Fruit fly (Drosophila melanogaster): Measurements from ENCODE around the gene CG3386.
A peak's percentile ranks its signal among the peaks of the same experiment; 100 is the strongest.

The CG3386 gene

dm6 chr3L:716078-716477, 33.8 kb upstream of the CG3386 start (continued):
- TF ChIP-seq dmrt99B (tag; optimal IDR thresholded peaks at IDR 0.05) (peak; percentile 14), trem (tag; optimal IDR thresholded peaks at IDR 0.05) (peak; percentile 1), CG7556 (GFP tag; optimal IDR thresholded peaks at IDR 0.05) (peak; percentile 27), sr (GFP tag; IDR thresholded peaks at IDR 0.05) (no peak), D19A (tag; optimal IDR thresholded peaks at IDR 0.05) (peak; percentile 5), CG12391 (tag; optimal IDR thresholded peaks at IDR 0.05) (peak; percentile 32), Blimp-1 (GFP tag; optimal IDR thresholded peaks at IDR 0.05) (peak; percentile 23), gem (tag; optimal IDR thresholded peaks at IDR 0.05) (peak; percentile 44), sens (GFP tag) (peak; percentile 67), phol (tag; optimal IDR thresholded peaks at IDR 0.05) (peak; percentile 31), CG17361 (GFP tag; IDR thresholded peaks at IDR 0.05) (0 out of 3 replicates have a peak, but pooled peaks have one; percentile 17), CG2199 (GFP tag; IDR thresholded peaks at IDR 0.05) (no peak), pros (GFP tag; optimal IDR thresholded peaks at IDR 0.05) (peak; percentile 74), ci (GFP tag; IDR thresholded peaks at IDR 0.05) (no peak), CG15601 (tag; optimal IDR thresholded peaks at IDR 0.05) (no peak), Gsc (GFP tag; IDR thresholded peaks at IDR 0.05) (no peak), sqz (GFP tag; optimal IDR thresholded peaks at IDR 0.05) (peak; percentile 47), lola (GFP tag; optimal IDR thresholded peaks at IDR 0.05) (peak in 1 of 3 experiments; percentile 54)

- peak; percentile 41 for TF ChIP-seq CG10543 (GFP tag; optimal IDR thresholded peaks at IDR 0.05)
- TF ChIP-seq unpg (GFP tag; optimal IDR thresholded peaks at IDR 0.05), result peak; percentile 88
- TF ChIP-seq CG17186 (GFP tag; optimal IDR thresholded peaks at IDR 0.05), result peak; percentile 71
- TF ChIP-seq CG4730 (GFP tag; IDR thresholded peaks at IDR 0.05), result peak; percentile 82
- peak; percentile 82 for TF ChIP-seq CG18599 (GFP tag; optimal IDR thresholded peaks at IDR 0.05)
- peak; percentile 16; the same call in 1 of the 2 replicates for TF ChIP-seq CG7372 (GFP tag; IDR thresholded peaks at IDR 0.05)
- peak; percentile 44 for TF ChIP-seq CG18011 (GFP tag; optimal IDR thresholded peaks at IDR 0.05)
- peak; percentile 72 for TF ChIP-seq CG15073 (GFP tag; optimal IDR thresholded peaks at IDR 0.05)
- peak; percentile 78 for TF ChIP-seq CG1792 (GFP tag; optimal IDR thresholded peaks at IDR 0.05)
- TF ChIP-seq maf-S (GFP tag; optimal IDR thresholded peaks at IDR 0.05), result peak; percentile 91
- peak; percentile 57 for TF ChIP-seq eyg (GFP tag; optimal IDR thresholded peaks at IDR 0.05)
- TF ChIP-seq NC2α (GFP tag; optimal IDR thresholded peaks at IDR 0.05), result peak; percentile 77
- TF ChIP-seq ken (GFP tag; IDR thresholded peaks at IDR 0.05), result peak; percentile 90
- peak; percentile 85 for TF ChIP-seq CG7556 (GFP tag; optimal IDR thresholded peaks at IDR 0.05)
- TF ChIP-seq chinmo (GFP tag; IDR thresholded peaks at IDR 0.05; ENCODE audit: partially characterized antibody), result no peak
- TF ChIP-seq CG4360 (GFP tag; IDR thresholded peaks at IDR 0.05), result no peak
- peak; percentile 62 for TF ChIP-seq CG6654 (GFP tag; optimal IDR thresholded peaks at IDR 0.05)
- TF ChIP-seq vnd (GFP tag; IDR thresholded peaks at IDR 0.05; ENCODE audit: partially characterized antibody), result peak; percentile 58; the same call in 2 of the 3 replicates
- TF ChIP-seq gcm (GFP tag; optimal IDR thresholded peaks at IDR 0.05), result peak; percentile 87
- TF ChIP-seq chn (GFP tag; optimal IDR thresholded peaks at IDR 0.05), result peak; percentile 91
- peak; percentile 87 for TF ChIP-seq CG12659 (GFP tag; optimal IDR thresholded peaks at IDR 0.05)
- TF ChIP-seq CG7963 (GFP tag; IDR thresholded peaks at IDR 0.05; ENCODE audit: partially characterized antibody), result no peak
- peak; percentile 82 for TF ChIP-seq pho (GFP tag; optimal IDR thresholded peaks at IDR 0.05)
- TF ChIP-seq sisA (GFP tag; IDR thresholded peaks at IDR 0.05), result peak; percentile 92
- TF ChIP-seq fd96Cb (tag; optimal IDR thresholded peaks at IDR 0.05), result peak; percentile 79
- peak; percentile 75 for TF ChIP-seq CG11398 (GFP tag; optimal IDR thresholded peaks at IDR 0.05)
- TF ChIP-seq Myb (GFP tag; optimal IDR thresholded peaks at IDR 0.05), result peak; percentile 76
- TF ChIP-seq mirr (GFP tag; optimal IDR thresholded peaks at IDR 0.05), result peak; percentile 80
- TF ChIP-seq grau (tag; optimal IDR thresholded peaks at IDR 0.05), result peak; percentile 87
- 0 out of 3 replicates have a peak, but pooled peaks have one; percentile 38 for TF ChIP-seq jigr1 (GFP tag; IDR thresholded peaks at IDR 0.05)
- peak; percentile 63 for TF ChIP-seq CG3838 (GFP tag; optimal IDR thresholded peaks at IDR 0.05)
Observed at dm6 chr3L:711839-712553, 29.7 kb upstream of the CG3386 start, which contains the start of gene CG13896. Gene CG13896 (minus strand): TSS chr3L:711850.
